Worm (Caenorhabditis elegans): Measurements from ENCODE around the gene F31B12.4.

The F31B12.4 gene

DNA sequence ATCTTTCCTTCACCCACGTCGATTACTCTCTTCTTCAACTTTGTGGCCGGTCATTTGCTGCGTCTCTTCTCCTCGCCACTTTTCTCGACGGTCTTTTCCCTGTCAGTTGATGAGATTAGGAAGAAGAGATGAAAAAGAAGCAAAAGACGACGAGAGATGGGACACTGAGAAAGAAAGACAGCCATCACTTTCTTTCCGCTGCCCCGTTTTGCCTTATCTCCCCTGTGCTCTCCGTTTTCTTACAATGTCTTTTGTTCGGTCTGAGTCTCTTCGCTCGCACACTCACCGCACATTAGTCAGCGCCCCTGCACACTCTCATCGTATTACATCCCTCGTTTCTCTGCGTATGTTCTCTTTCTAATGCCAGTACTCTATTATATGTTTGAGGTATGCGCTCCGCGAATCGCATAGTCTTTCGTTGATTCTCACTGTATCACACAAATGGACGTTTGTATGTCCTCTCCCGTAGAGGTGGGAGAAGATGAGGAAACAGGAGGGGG, 38.4 kb upstream of the F31B12.4 start (continued):
- TF ChIP-seq ztf-6 (GFP tag; IDR thresholded peaks at IDR 0.05) (no peak), egrh-3 (GFP tag; IDR thresholded peaks at IDR 0.05) (no peak; the same call in none of the 2 replicates), madf-3 (GFP tag; IDR thresholded peaks at IDR 0.05) (0 out of 2 replicates have a peak, but pooled peaks have one; percentile 48), snpc-3.4 (tag; optimal IDR thresholded peaks at IDR 0.05) (peak; percentile 39), tlf-1 (GFP tag; optimal IDR thresholded peaks at IDR 0.05) (peak; percentile 64), dpff-1 (tag; optimal IDR thresholded peaks at IDR 0.05) (no peak), tbp1 (GFP tag; optimal IDR thresholded peaks at IDR 0.05) (peak; percentile 62), lsl-1 (GFP tag; optimal IDR thresholded peaks at IDR 0.05) (no peak), Y53G8AR.9 (GFP tag; conservative IDR thresholded peaks at IDR 0.05) (no peak), akir-1 (GFP tag; optimal IDR thresholded peaks at IDR 0.05) (no peak), egl-18 (GFP tag; IDR thresholded peaks at IDR 0.05) (no peak), nfya-2 (GFP tag; IDR thresholded peaks at IDR 0.05) (no peak), F49E8.2 (tag; optimal IDR thresholded peaks at IDR 0.05; ENCODE audit: insufficient read depth) (no peak), attf-6 (GFP tag; IDR thresholded peaks at IDR 0.05) (no peak), gei-17 (GFP tag; optimal IDR thresholded peaks at IDR 0.05) (peak; percentile 80), nfya-1 (tag; optimal IDR thresholded peaks at IDR 0.05; ENCODE audit: borderline replicate concordance, insufficient read depth) (no peak), F57A8.1 (GFP tag; optimal IDR thresholded peaks at IDR 0.05) (no peak), him-1 (tag; optimal IDR thresholded peaks at IDR 0.05) (no peak), ztf-28 (GFP tag; IDR thresholded peaks at IDR 0.05) (no peak), lir-1 (GFP tag; conservative IDR thresholded peaks at IDR 0.05) (0 out of 2 replicates have a peak, but pooled peaks have one; percentile 35), ztf-3 (GFP tag; optimal IDR thresholded peaks at IDR 0.05) (peak; percentile 6), bed-1 (GFP tag; IDR thresholded peaks at IDR 0.05) (no peak), T26A5.8 (tag; optimal IDR thresholded peaks at IDR 0.05) (no peak), dpl-1 (GFP tag; optimal IDR thresholded peaks at IDR 0.05) (no peak), let-526 (GFP tag; IDR thresholded peaks at IDR 0.05) (0 out of 2 replicates have a peak, but pooled peaks have one; percentile 36), sptf-2 (GFP tag; optimal IDR thresholded peaks at IDR 0.05) (no peak), ceh-100 (GFP tag; IDR thresholded peaks at IDR 0.05) (no peak), madf-6 (GFP tag; IDR thresholded peaks at IDR 0.05) (no peak), ZK185.1 (tag; optimal IDR thresholded peaks at IDR 0.05; ENCODE audit: poor library complexity, severe bottlenecking) (peak; percentile 82), F22D6.2 (tag; optimal IDR thresholded peaks at IDR 0.05) (peak; percentile 3), nfyb-1 (GFP tag; IDR thresholded peaks at IDR 0.05) (peak; percentile 85; the same call in 1 of the 2 replicates), unc-62 (GFP tag; optimal IDR thresholded peaks at IDR 0.05) (peak; percentile 58), Y53F4B.3 (GFP tag; IDR thresholded peaks at IDR 0.05) (no peak), lsy-27 (tag; optimal IDR thresholded peaks at IDR 0.05; ENCODE audit: borderline replicate concordance, insufficient read depth) (no peak), efl-1 (GFP tag; optimal IDR thresholded peaks at IDR 0.05) (no peak), hmg-20 (GFP tag; IDR thresholded peaks at IDR 0.05) (peak; percentile 68; the same call in 1 of the 2 replicates), egl-44 (GFP tag; IDR thresholded peaks at IDR 0.05) (peak; percentile 91), ztf-18 (tag; optimal IDR thresholded peaks at IDR 0.05) (peak; percentile 40), F37B4.10 (GFP tag; IDR thresholded peaks at IDR 0.05) (no peak), F52B5.7 (tag; optimal IDR thresholded peaks at IDR 0.05) (no peak), C06A6.2 (GFP tag; conservative IDR thresholded peaks at IDR 0.05) (peak; percentile 74), athp-1 (tag; optimal IDR thresholded peaks at IDR 0.05) (peak; percentile 54), sdz-38 (tag; optimal IDR thresholded peaks at IDR 0.05) (no peak), ekl-4 (GFP tag; IDR thresholded peaks at IDR 0.05) (0 out of 2 replicates have a peak, but pooled peaks have one; percentile 80), madf-8 (GFP tag; conservative IDR thresholded peaks at IDR 0.05) (no peak), nhr-80 (tag; optimal IDR thresholded peaks at IDR 0.05) (peak; percentile 92), B0035.1 (tag; optimal IDR thresholded peaks at IDR 0.05) (no peak), pha-4 (tag; optimal IDR thresholded peaks at IDR 0.05) (peak; percentile 58)
